Worm (Caenorhabditis elegans) whole organism, L4 larva: ENCODE data around the gene F54D10.8.

Source experiments
- cey-2 ChIP-seq: sonication (generic microtip); optimal IDR thresholded peaks from 3 replicates; lab custom pipeline; 2017; ENCODE audit warnings: missing genetic modification characterization, mild to moderate bottlenecking, missing compliant biosample characterization, antibody characterized with exemption, borderline replicate concordance; ENCODE audit not compliant: insufficient read depth
- pqm-1 ChIP-seq: sonication (generic microtip); optimal IDR thresholded peaks from 2 replicates; lab custom pipeline; 2017; ENCODE audit warnings: missing biosample characterization, missing genetic modification characterization

DNA sequence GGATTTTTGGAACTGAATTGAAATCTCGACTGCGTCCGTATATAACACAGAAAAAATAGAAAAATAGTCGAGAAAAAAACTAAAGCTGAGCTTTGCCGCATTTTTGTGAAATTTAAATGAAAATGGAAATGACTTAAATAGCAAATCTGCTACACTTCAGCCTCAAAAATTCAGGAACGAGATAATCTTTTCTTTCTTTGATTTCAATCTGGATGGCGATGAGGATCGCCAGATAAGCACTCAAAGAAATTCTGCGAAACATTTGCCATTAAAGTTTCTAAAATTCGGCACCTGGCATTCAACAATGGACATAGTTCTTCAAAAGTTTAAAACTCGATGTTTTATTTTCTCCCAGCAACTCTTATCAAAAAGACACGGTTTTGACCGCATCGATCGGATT, 15.6 kb upstream of the F54D10.8 start, which contains the start of the genes C17A2.7 and C17A2.3:
- no peak for TF ChIP-seq pqm-1 (tag; lab: Kevin White, UChicago)
- no peak for TF ChIP-seq cey-2
